Fruit fly (Drosophila melanogaster) whole organism, embryonic: ENCODE data around the gene vih.

Experiments used
- Abd-B ChIP-seq: fragments of 200-800 bp; sonication (Bioruptor generic); optimal IDR thresholded peaks from 2 replicates; lab custom pipeline; 2018; ENCODE audit warnings: missing biosample characterization, mild to moderate bottlenecking, missing genetic modification characterization, moderate library complexity
- B-H1 ChIP-seq: fragments of 200-800 bp; sonication (Bioruptor generic); IDR thresholded peaks from 3 replicates; pipeline ENCODE4 v1.3.6; 2022; ENCODE audit warnings: missing biosample characterization, missing genetic modification characterization
- BEAF-32 ChIP-seq: fragments of 200-800 bp; sonication (Bioruptor generic); optimal IDR thresholded peaks from 3 replicates; lab custom pipeline; 2017; ENCODE audit warnings: missing biosample characterization, missing genetic modification characterization, mild to moderate bottlenecking, moderate library complexity, missing genetic modification reagents
- CG10209 ChIP-seq: fragments of 200-800 bp; sonication (Bioruptor generic); optimal IDR thresholded peaks from 3 replicates; lab custom pipeline; 2017; ENCODE audit warnings: missing biosample characterization, mild to moderate bottlenecking, missing genetic modification characterization, missing genetic modification reagents
- CG1024 ChIP-seq: fragments of 200-800 bp; sonication (Bioruptor generic); IDR thresholded peaks from 2 replicates; pipeline ENCODE4 v1.3.6; 2022; ENCODE audit warnings: missing biosample characterization, missing genetic modification characterization
- CG10366 ChIP-seq: fragments of 200-800 bp; sonication (Bioruptor generic); IDR thresholded peaks from 2 replicates; pipeline ENCODE4 v1.3.6; 2022; ENCODE audit warnings: missing biosample characterization, missing genetic modification characterization
- CG12659 ChIP-seq: fragments of 200-800 bp; sonication (Bioruptor generic); optimal IDR thresholded peaks from 3 replicates; lab custom pipeline; 2017; ENCODE audit warnings: mild to moderate bottlenecking, missing biosample characterization, missing genetic modification reagents, missing genetic modification characterization
- CG13894 ChIP-seq: fragments of 200-800 bp; sonication (Bioruptor generic); optimal IDR thresholded peaks from 3 replicates; lab custom pipeline; 2018; ENCODE audit warnings: missing biosample characterization, mild to moderate bottlenecking, missing genetic modification characterization, moderate library complexity
- CG15601 ChIP-seq: fragments of 200-800 bp; sonication (Bioruptor generic); optimal IDR thresholded peaks from 3 replicates; lab custom pipeline; 2019; ENCODE audit warnings: missing biosample characterization, mild to moderate bottlenecking, missing genetic modification characterization, moderate library complexity
- CG16779 ChIP-seq: fragments of 200-800 bp; sonication (Bioruptor generic); IDR thresholded peaks from 2 replicates; pipeline ENCODE4 v1.3.6; 2022; ENCODE audit warnings: missing biosample characterization, missing genetic modification characterization
- CG17361 ChIP-seq: fragments of 200-800 bp; sonication (Bioruptor generic); IDR thresholded peaks from 3 replicates; pipeline ENCODE4 v1.3.6; 2022; ENCODE audit warnings: missing biosample characterization, missing genetic modification characterization
- CG17385 ChIP-seq: fragments of 200-800 bp; sonication (Bioruptor generic); optimal IDR thresholded peaks from 3 replicates; lab custom pipeline; 2018; ENCODE audit warnings: missing biosample characterization, mild to moderate bottlenecking, missing genetic modification characterization
- CG17829 ChIP-seq: fragments of 200-800 bp; optimal IDR thresholded peaks from 2 replicates; lab custom pipeline; 2019; ENCODE audit warnings: missing biosample characterization, mild to moderate bottlenecking, missing genetic modification characterization, moderate library complexity
- CG2120 ChIP-seq: fragments of 200-800 bp; sonication (Bioruptor generic); optimal IDR thresholded peaks from 3 replicates; lab custom pipeline; 2016; ENCODE audit warnings: missing biosample characterization, missing genetic modification characterization
- CG34224 ChIP-seq: fragments of 200-800 bp; sonication (Bioruptor generic); IDR thresholded peaks from 3 replicates; pipeline ENCODE4 v1.3.6; 2022; ENCODE audit warnings: missing biosample characterization, missing genetic modification characterization; ENCODE audit not compliant: partially characterized antibody
- CG34422 ChIP-seq: fragments of 200-800 bp; sonication (Bioruptor generic); IDR thresholded peaks from 3 replicates; pipeline ENCODE4 v1.3.6; 2022; ENCODE audit warnings: missing biosample characterization, missing genetic modification characterization
- CG4424 ChIP-seq: fragments of 200-800 bp; sonication (Bioruptor generic); optimal IDR thresholded peaks from 3 replicates; lab custom pipeline; 2016; ENCODE audit warnings: missing biosample characterization, missing genetic modification characterization
- CG5180 ChIP-seq: fragments of 200-800 bp; sonication (Bioruptor generic); optimal IDR thresholded peaks from 3 replicates; lab custom pipeline; 2017; ENCODE audit warnings: missing biosample characterization, missing genetic modification characterization, mild to moderate bottlenecking, moderate library complexity, missing genetic modification reagents
- CG5953 ChIP-seq: fragments of 200-800 bp; sonication (Bioruptor generic); IDR thresholded peaks from 2 replicates; pipeline ENCODE4 v1.3.6; 2022; ENCODE audit warnings: missing biosample characterization, missing genetic modification characterization
- CG8089 ChIP-seq: fragments of 200-800 bp; sonication (Bioruptor generic); optimal IDR thresholded peaks from 3 replicates; lab custom pipeline; 2016; ENCODE audit warnings: missing biosample characterization, missing genetic modification characterization
- CG8944 ChIP-seq: fragments of 200-800 bp; sonication (Bioruptor generic); optimal IDR thresholded peaks from 3 replicates; lab custom pipeline; 2016; ENCODE audit warnings: missing biosample characterization, missing genetic modification characterization
- CG9932 ChIP-seq: fragments of 200-800 bp; sonication (Bioruptor generic); IDR thresholded peaks from 2 replicates; pipeline ENCODE4 v1.3.6; 2022; ENCODE audit warnings: missing biosample characterization, missing genetic modification characterization
- Med ChIP-seq: fragments of 200-800 bp; sonication (Bioruptor generic); peaks from one replicate; lab custom pipeline; 2016; ENCODE audit warnings: missing biosample characterization, missing genetic modification characterization, mild to moderate bottlenecking, inconsistent platforms, moderate library complexity
- Meics ChIP-seq: fragments of 200-800 bp; sonication (Bioruptor generic); optimal IDR thresholded peaks from 2 replicates; lab custom pipeline; 2017; ENCODE audit warnings: missing biosample characterization, mild to moderate bottlenecking, missing genetic modification characterization
- NFAT ChIP-seq: fragments of 200-800 bp; sonication (Bioruptor generic); IDR thresholded peaks from 2 replicates; pipeline ENCODE4 v1.3.6; 2022; ENCODE audit warnings: missing biosample characterization, missing genetic modification characterization
- Oaz ChIP-seq: fragments of 200-800 bp; sonication (Bioruptor generic); IDR thresholded peaks from 2 replicates; pipeline ENCODE4 v1.3.6; 2022; ENCODE audit warnings: missing biosample characterization, missing genetic modification characterization
- PHDP ChIP-seq: fragments of 200-800 bp; sonication (Bioruptor generic); optimal IDR thresholded peaks from 3 replicates; lab custom pipeline; 2018; ENCODE audit warnings: missing biosample characterization, mild to moderate bottlenecking, missing genetic modification characterization, moderate library complexity
- Sin3A ChIP-seq: fragments of >200 bp; optimal IDR thresholded peaks from 2 replicates; lab custom pipeline; 2018
- Sox100B ChIP-seq: fragments of 200-800 bp; sonication (Bioruptor generic); optimal IDR thresholded peaks from 3 replicates; lab custom pipeline; 2018; ENCODE audit warnings: missing biosample characterization, mild to moderate bottlenecking, missing genetic modification characterization
- Usf ChIP-seq: fragments of 200-800 bp; sonication (Bioruptor generic); optimal IDR thresholded peaks from 2 replicates; lab custom pipeline; 2017; ENCODE audit warnings: missing genotype, missing biosample characterization, missing genetic modification characterization
- ab ChIP-seq: fragments of 200-800 bp; sonication (Bioruptor generic); optimal IDR thresholded peaks from 2 replicates; lab custom pipeline; 2016; ENCODE audit warnings: missing biosample characterization, missing genetic modification characterization
- bigmax ChIP-seq: fragments of 200-800 bp; sonication (Bioruptor generic); optimal IDR thresholded peaks from 2 replicates; lab custom pipeline; 2018; ENCODE audit warnings: missing biosample characterization, mild to moderate bottlenecking, missing genetic modification characterization
- eyg ChIP-seq: fragments of 200-800 bp; sonication (Bioruptor generic); optimal IDR thresholded peaks from 3 replicates; lab custom pipeline; 2016; ENCODE audit warnings: missing biosample characterization, missing genetic modification characterization
- fd96Cb ChIP-seq: fragments of 200-800 bp; sonication (Bioruptor generic); optimal IDR thresholded peaks from 2 replicates; lab custom pipeline; 2018; ENCODE audit warnings: missing biosample characterization, mild to moderate bottlenecking, missing genetic modification characterization, moderate library complexity
- gcm2 ChIP-seq: fragments of 200-800 bp; sonication (Bioruptor generic); optimal IDR thresholded peaks from 2 replicates; lab custom pipeline; 2016; ENCODE audit warnings: missing biosample characterization, missing genetic modification characterization
- gsb-n ChIP-seq: fragments of 200-800 bp; sonication (Bioruptor generic); optimal IDR thresholded peaks from 3 replicates; lab custom pipeline; 2018; ENCODE audit warnings: missing biosample characterization, mild to moderate bottlenecking, missing genetic modification characterization
- gt ChIP-seq: fragments of 200-800 bp; sonication (Bioruptor generic); IDR thresholded peaks from 2 replicates; pipeline ENCODE4 v1.3.6; 2022; ENCODE audit warnings: missing biosample characterization, missing genetic modification characterization
- ham ChIP-seq: fragments of 200-800 bp; sonication (Bioruptor generic); IDR thresholded peaks from 2 replicates; pipeline ENCODE4 v1.3.6; 2022; ENCODE audit warnings: missing biosample characterization, missing genetic modification characterization
- luna ChIP-seq: fragments of 200-800 bp; sonication (Bioruptor generic); optimal IDR thresholded peaks from 2 replicates; lab custom pipeline; 2016; ENCODE audit warnings: missing biosample characterization, missing genetic modification characterization
- odd ChIP-seq: fragments of 200-800 bp; sonication (Bioruptor generic); optimal IDR thresholded peaks from 2 replicates; lab custom pipeline; 2017; ENCODE audit warnings: missing biosample characterization, mild to moderate bottlenecking, missing genetic modification characterization
- pan ChIP-seq, 4 experiments: fragments of >200 bp in 3 of 4; fragments of 200-800 bp in 1 of 4; sonication (Bioruptor generic) in 1 of 4; optimal IDR thresholded peaks in 3 of 4; IDR thresholded peaks in 1 of 4; 2 replicates each; pipeline versions ENCODE4 v1.3.6 to Lab custom; 2017 to 2022; ENCODE audit warnings: missing biosample characterization in 2 of 4, missing genetic modification characterization in 2 of 4, mixed read lengths in 1 of 4
- pita ChIP-seq: fragments of 200-800 bp; sonication (Bioruptor generic); optimal IDR thresholded peaks from 2 replicates; lab custom pipeline; 2017; ENCODE audit warnings: missing biosample characterization, mild to moderate bottlenecking, missing genetic modification characterization
- pnt ChIP-seq: fragments of 200-800 bp; sonication (Bioruptor generic); optimal IDR thresholded peaks from 3 replicates; lab custom pipeline; 2016; ENCODE audit warnings: missing biosample characterization, missing genetic modification characterization
- sim ChIP-seq: fragments of 200-800 bp; sonication (Bioruptor generic); IDR thresholded peaks from 2 replicates; pipeline ENCODE4 v1.3.6; 2022; ENCODE audit warnings: missing biosample characterization, missing genetic modification characterization
- slbo ChIP-seq: fragments of 200-800 bp; sonication (Bioruptor generic); IDR thresholded peaks from 2 replicates; pipeline ENCODE4 v1.3.6; 2022; ENCODE audit warnings: missing biosample characterization, missing genetic modification characterization
- sr ChIP-seq: fragments of 200-800 bp; sonication (Bioruptor generic); IDR thresholded peaks from 3 replicates; pipeline ENCODE4 v1.3.6; 2022; ENCODE audit warnings: missing biosample characterization, missing genetic modification characterization
- ssp ChIP-seq: fragments of 200-800 bp; sonication (Bioruptor generic); IDR thresholded peaks from 2 replicates; pipeline ENCODE4 v1.3.6; 2022; ENCODE audit warnings: missing biosample characterization, missing genetic modification characterization
- vfl ChIP-seq: fragments of 200-800 bp; sonication (Bioruptor generic); optimal IDR thresholded peaks from 2 replicates; lab custom pipeline; 2016; ENCODE audit warnings: missing biosample characterization, missing genetic modification characterization
- wdn ChIP-seq: fragments of 200-800 bp; sonication (Bioruptor generic); IDR thresholded peaks from 2 replicates; pipeline ENCODE4 v1.3.6; 2022; ENCODE audit warnings: missing biosample characterization, missing genetic modification characterization
- wek ChIP-seq: fragments of 200-800 bp; sonication (Bioruptor generic); optimal IDR thresholded peaks from 3 replicates; lab custom pipeline; 2018; ENCODE audit warnings: missing biosample characterization, mild to moderate bottlenecking, missing genetic modification characterization, moderate library complexity

Gene vih

DNA sequence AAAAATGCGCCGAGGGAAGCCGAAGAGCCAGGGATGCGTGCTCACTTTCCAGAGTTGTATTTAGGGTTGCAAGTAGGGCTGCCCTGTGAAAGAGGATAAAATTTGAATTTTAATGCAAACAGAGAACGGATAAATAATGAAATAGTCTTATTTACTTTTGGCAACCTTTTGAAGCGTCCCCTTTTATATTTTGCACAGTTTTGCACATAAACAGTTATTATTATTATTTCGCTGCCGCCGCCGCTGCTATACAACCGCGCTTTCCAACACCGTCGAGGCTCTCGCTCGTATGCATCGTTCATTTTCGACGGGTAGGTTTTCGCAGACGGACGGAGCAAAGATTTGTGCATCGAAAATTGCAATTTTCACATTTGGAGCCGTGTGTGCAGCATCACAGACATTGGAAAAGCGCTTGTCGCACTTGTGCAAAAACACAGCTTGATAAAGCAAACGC is 10.7 kb downstream of the vih start, which contains the start of the genes sti and tral (continued):
- TF ChIP-seq bigmax = no peak
- peak; percentile 94 for TF ChIP-seq slbo
- TF ChIP-seq ab = peak; percentile 83
- peak; percentile 64 for TF ChIP-seq wdn (GFP tag; lab: Robert Waterston, UW)
- peak; percentile 99 for TF ChIP-seq Med (GFP tag; lab: Kevin White, UChicago)
- peak; percentile 77 for TF ChIP-seq Sox100B (GFP tag; lab: Kevin White, UChicago)
- TF ChIP-seq CG17385 (GFP tag; lab: Kevin White, UChicago) = peak; percentile 80
- TF ChIP-seq pita (GFP tag; lab: Kevin White, UChicago) = no peak
- TF ChIP-seq CG17361 (GFP tag; lab: Robert Waterston, UW) = peak; percentile 88
- TF ChIP-seq CG2120 = peak; percentile 97
- TF ChIP-seq Abd-B = no peak
- peak; percentile 88 for TF ChIP-seq luna (GFP tag; lab: Kevin White, UChicago)
- no peak for TF ChIP-seq pan (optimal IDR thresholded peaks at IDR 0.05; lab: Kevin White, UChicago)
- TF ChIP-seq pan (GFP tag; optimal IDR thresholded peaks at IDR 0.05 in 1 of 2, IDR thresholded peaks at IDR 0.05 in 1 of 2) = peak in 1 of 2 experiments; percentile 86
- peak; percentile 84 for TF ChIP-seq PHDP (tag; lab: Kevin White, UChicago)
- peak; percentile 92 for TF ChIP-seq CG12659 (GFP tag; lab: Kevin White, UChicago)
- peak; percentile 91 for TF ChIP-seq CG17829 (tag; lab: Kevin White, UChicago)
- TF ChIP-seq fd96Cb (tag; lab: Kevin White, UChicago) = peak; percentile 74
- TF ChIP-seq CG8089 (GFP tag; lab: Kevin White, UChicago) = peak; percentile 89
- peak; percentile 87 for TF ChIP-seq eyg (GFP tag; lab: Kevin White, UChicago)
- TF ChIP-seq Usf (GFP tag; lab: Kevin White, UChicago) = peak; percentile 55
- TF ChIP-seq gsb-n (tag; lab: Kevin White, UChicago) = no peak
- TF ChIP-seq CG1024 (GFP tag; lab: Robert Waterston, UW) = peak; percentile 40; the same call in 1 of the 2 replicates
- TF ChIP-seq B-H1 = peak; percentile 76
- TF ChIP-seq ham (GFP tag; lab: Robert Waterston, UW) = peak; percentile 52; the same call in 1 of the 2 replicates
- peak; percentile 82 for TF ChIP-seq gcm2
- TF ChIP-seq Sin3A = peak; percentile 97
- peak; percentile 79; the same call in 2 of the 3 replicates for TF ChIP-seq CG34422 (GFP tag; lab: Robert Waterston, UW)
- peak; percentile 1 for TF ChIP-seq wek
- TF ChIP-seq CG10209 (GFP tag; lab: Kevin White, UChicago) = peak; percentile 84
- TF ChIP-seq CG9932 (GFP tag; lab: Robert Waterston, UW) = peak; percentile 96
- TF ChIP-seq ssp (GFP tag; lab: Robert Waterston, UW) = peak; percentile 70
- TF ChIP-seq CG4424 (GFP tag; lab: Kevin White, UChicago) = peak; percentile 91
- peak; percentile 88 for TF ChIP-seq NFAT
- peak; percentile 39; the same call in 1 of the 3 replicates for TF ChIP-seq sr (GFP tag; lab: Robert Waterston, UW)
- TF ChIP-seq Meics (GFP tag; lab: Kevin White, UChicago) = peak; percentile 88
- 0 out of 2 replicates have a peak, but pooled peaks have one; percentile 50 for TF ChIP-seq CG16779
- TF ChIP-seq Oaz (GFP tag; lab: Robert Waterston, UW) = peak; percentile 73
- TF ChIP-seq sim (GFP tag; lab: Robert Waterston, UW) = no peak; the same call in 1 of the 2 replicates
- peak; percentile 58 for TF ChIP-seq BEAF-32 (GFP tag; lab: Kevin White, UChicago)
- TF ChIP-seq odd = peak; percentile 59
- peak; percentile 60; the same call in 1 of the 2 replicates for TF ChIP-seq gt
- TF ChIP-seq vfl (GFP tag; lab: Kevin White, UChicago) = peak; percentile 93
- no peak for TF ChIP-seq CG5180 (GFP tag; lab: Kevin White, UChicago)
- peak; percentile 95 for TF ChIP-seq CG8944 (GFP tag; lab: Kevin White, UChicago)
- peak; percentile 88 for TF ChIP-seq CG13894 (tag; lab: Kevin White, UChicago)
- TF ChIP-seq pnt (GFP tag; lab: Kevin White, UChicago) = peak; percentile 92
- TF ChIP-seq CG15601 (tag; lab: Kevin White, UChicago) = peak; percentile 76
- peak; percentile 83 for TF ChIP-seq CG10366
- TF ChIP-seq CG34224 (GFP tag; lab: Robert Waterston, UW) = 0 out of 3 replicates have a peak, but pooled peaks have one; percentile 15
- peak; percentile 57; the same call in 1 of the 2 replicates for TF ChIP-seq CG5953 (GFP tag; lab: Robert Waterston, UW)
